Worm (Caenorhabditis elegans) whole organism, L3 larva: ENCODE measurements around the gene Y97E10AR.6.

Experiments used
- R02D3.7 ChIP-seq: fragments of 150-350 bp; optimal IDR thresholded peaks from 2 replicates; lab custom pipeline; 2014; ENCODE audit warnings: missing biosample characterization, missing genetic modification characterization
- ZK546.5 ChIP-seq: sonication (generic microtip); optimal IDR thresholded peaks from 2 replicates; lab custom pipeline; 2017; ENCODE audit warnings: missing biosample characterization, missing genetic modification characterization
- aly-2 ChIP-seq: fragments of 150-350 bp; optimal IDR thresholded peaks from 2 replicates; lab custom pipeline; 2014; ENCODE audit warnings: missing biosample characterization, missing genetic modification characterization
- ceh-16 ChIP-seq: sonication (generic microtip); optimal IDR thresholded peaks from 2 replicates; lab custom pipeline; 2017; ENCODE audit warnings: missing biosample characterization, missing genetic modification characterization
- ceh-28 ChIP-seq: fragments of 150-350 bp; optimal IDR thresholded peaks from 2 replicates; lab custom pipeline; 2014; ENCODE audit warnings: missing biosample characterization, missing genetic modification reagents, missing genetic modification characterization
- ceh-82 ChIP-seq: fragments of 150-350 bp; optimal IDR thresholded peaks from 2 replicates; lab custom pipeline; 2014; ENCODE audit warnings: missing biosample characterization, missing genetic modification characterization
- ceh-9 ChIP-seq: sonication (generic microtip); optimal IDR thresholded peaks from 2 replicates; lab custom pipeline; 2018; ENCODE audit warnings: missing biosample characterization, missing genetic modification characterization
- daf-12 ChIP-seq: fragments of 150-350 bp; optimal IDR thresholded peaks from 2 replicates; lab custom pipeline; 2014; ENCODE audit warnings: missing biosample characterization, missing genetic modification reagents, missing genetic modification characterization
- egl-27 ChIP-seq: sonication (generic microtip); optimal IDR thresholded peaks from 4 replicates; lab custom pipeline; 2017; ENCODE audit warnings: missing biosample characterization, missing genetic modification reagents, missing genetic modification characterization
- egl-5 ChIP-seq: fragments of 150-350 bp; optimal IDR thresholded peaks from 2 replicates; lab custom pipeline; 2017; ENCODE audit warnings: missing biosample characterization, missing genetic modification reagents, missing genetic modification characterization, inconsistent platforms
- elt-1 ChIP-seq: fragments of 150-350 bp; optimal IDR thresholded peaks from 2 replicates; lab custom pipeline; 2014; ENCODE audit warnings: missing biosample characterization, missing genetic modification characterization
- elt-2 ChIP-seq: sonication (generic microtip); optimal IDR thresholded peaks from 2 replicates; lab custom pipeline; 2016; ENCODE audit warnings: missing genetic modification reagents, mild to moderate bottlenecking, missing genetic modification characterization, missing compliant biosample characterization
- eor-1 ChIP-seq, 2 experiments: fragments of 150-350 bp; optimal IDR thresholded peaks; 2 replicates each; lab custom pipeline; 2014 to 2018; ENCODE audit warnings: missing biosample characterization in 2 of 2, missing genetic modification characterization in 2 of 2
- fkh-2 ChIP-seq: fragments of 150-350 bp; optimal IDR thresholded peaks from 2 replicates; lab custom pipeline; 2014; ENCODE audit warnings: missing biosample characterization, missing genetic modification reagents, missing genetic modification characterization
- fos-1 ChIP-seq: fragments of 150-350 bp; optimal IDR thresholded peaks from 2 replicates; lab custom pipeline; 2014; ENCODE audit warnings: missing biosample characterization, missing genetic modification characterization
- hmg-11 ChIP-seq: sonication (generic microtip); optimal IDR thresholded peaks from 2 replicates; lab custom pipeline; 2016; ENCODE audit warnings: missing genetic modification characterization, missing compliant biosample characterization
- lsy-12 ChIP-seq: sonication (generic microtip); optimal IDR thresholded peaks from 2 replicates; lab custom pipeline; 2016; ENCODE audit warnings: mild to moderate bottlenecking, missing genetic modification characterization, missing compliant biosample characterization
- mdl-1 ChIP-seq: fragments of 150-350 bp; optimal IDR thresholded peaks from 2 replicates; lab custom pipeline; 2014; ENCODE audit warnings: missing biosample characterization, missing genetic modification characterization
- mml-1 ChIP-seq: fragments of 150-350 bp; sonication (generic microtip); optimal IDR thresholded peaks from 3 replicates; lab custom pipeline; 2014; ENCODE audit warnings: missing biosample characterization, missing genetic modification characterization
- nhr-11 ChIP-seq: fragments of 150-350 bp; optimal IDR thresholded peaks from 2 replicates; lab custom pipeline; 2014; ENCODE audit warnings: missing biosample characterization, missing genetic modification characterization
- nhr-12 ChIP-seq: fragments of 150-350 bp; optimal IDR thresholded peaks from 2 replicates; lab custom pipeline; 2014; ENCODE audit warnings: missing biosample characterization, missing genetic modification characterization
- nhr-23 ChIP-seq: fragments of 150-350 bp; optimal IDR thresholded peaks from 2 replicates; lab custom pipeline; 2014; ENCODE audit warnings: missing biosample characterization, missing genetic modification reagents, missing genetic modification characterization
- nhr-237 ChIP-seq: fragments of 150-350 bp; optimal IDR thresholded peaks from 2 replicates; lab custom pipeline; 2014; ENCODE audit warnings: missing biosample characterization, missing genetic modification characterization
- nhr-25 ChIP-seq: sonication (generic microtip); optimal IDR thresholded peaks from 2 replicates; lab custom pipeline; 2017; ENCODE audit warnings: missing biosample characterization, missing genetic modification characterization
- nhr-28 ChIP-seq: fragments of 150-350 bp; optimal IDR thresholded peaks from 2 replicates; lab custom pipeline; 2014; ENCODE audit warnings: missing biosample characterization, missing genetic modification characterization
- nhr-77 ChIP-seq: fragments of 150-350 bp; optimal IDR thresholded peaks from 2 replicates; lab custom pipeline; 2014; ENCODE audit warnings: missing biosample characterization, missing genetic modification characterization
- pha-4 ChIP-seq: fragments of 150-350 bp; optimal IDR thresholded peaks from 2 replicates; lab custom pipeline; 2014; ENCODE audit warnings: missing biosample characterization, missing genetic modification reagents, missing genetic modification characterization
- pqm-1 ChIP-seq: fragments of 150-350 bp; optimal IDR thresholded peaks from 2 replicates; lab custom pipeline; 2017; ENCODE audit warnings: missing biosample characterization, missing genetic modification characterization, inconsistent platforms
- sea-2 ChIP-seq: fragments of 150-350 bp; sonication (generic microtip); optimal IDR thresholded peaks from 4 replicates; lab custom pipeline; 2014; ENCODE audit warnings: missing biosample characterization, missing genetic modification reagents, missing genetic modification characterization
- skn-1 ChIP-seq: fragments of 150-350 bp; optimal IDR thresholded peaks from 2 replicates; lab custom pipeline; 2014; ENCODE audit warnings: missing biosample characterization, missing genetic modification characterization
- snpc-4 ChIP-seq: fragments of 150-350 bp; optimal IDR thresholded peaks from 2 replicates; lab custom pipeline; 2014; ENCODE audit warnings: missing biosample characterization, missing genetic modification characterization
- tbx-2 ChIP-seq: sonication (generic microtip); optimal IDR thresholded peaks from 2 replicates; lab custom pipeline; 2016; ENCODE audit warnings: mild to moderate bottlenecking, missing genetic modification characterization, missing compliant biosample characterization
- unc-39 ChIP-seq: sonication (generic microtip); optimal IDR thresholded peaks from 4 replicates; lab custom pipeline; 2017; ENCODE audit warnings: missing biosample characterization, missing genetic modification characterization
- unc-62 ChIP-seq: fragments of 150-350 bp; sonication (generic microtip); optimal IDR thresholded peaks from 4 replicates; lab custom pipeline; 2014; ENCODE audit warnings: missing biosample characterization, missing genetic modification reagents, missing genetic modification characterization
- zag-1 ChIP-seq: fragments of 150-350 bp; optimal IDR thresholded peaks from 2 replicates; lab custom pipeline; 2014; ENCODE audit warnings: missing biosample characterization, missing genetic modification characterization
- ztf-11 ChIP-seq: fragments of 150-350 bp; optimal IDR thresholded peaks from 2 replicates; lab custom pipeline; 2014; ENCODE audit warnings: missing biosample characterization, missing genetic modification characterization
- ztf-4 ChIP-seq: fragments of 150-350 bp; optimal IDR thresholded peaks from 2 replicates; lab custom pipeline; 2014; ENCODE audit warnings: missing biosample characterization, missing genetic modification characterization

Y97E10AR.6 gene

DNA sequence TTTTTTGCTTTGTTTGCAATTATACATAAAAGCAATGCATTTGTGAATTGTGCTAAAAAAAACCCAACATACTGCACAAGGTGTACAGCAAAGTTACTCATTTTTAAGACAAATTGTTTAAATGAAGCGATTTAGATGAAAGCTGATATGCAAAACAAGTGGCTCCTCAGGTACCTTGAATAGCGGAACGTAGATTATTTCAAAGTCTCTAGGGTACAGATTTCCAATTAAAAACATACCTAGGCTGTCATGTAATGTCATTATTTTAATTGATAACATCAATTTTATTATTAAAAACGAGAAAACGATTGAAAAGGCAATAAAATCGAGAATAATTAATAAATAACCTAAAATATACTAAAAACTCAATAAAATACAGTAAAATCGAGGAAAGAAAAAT is 48.3 kb upstream of the Y97E10AR.6 start, which contains the start of gene str-139:
Gene str-139 (minus strand): TSS at position 101 of the 400 bp plus-strand sequence.
- TF ChIP-seq elt-2 (tag; lab: Kevin White, UChicago), result no peak
- no peak for TF ChIP-seq nhr-237 (tag; lab: Kevin White, UChicago)
- TF ChIP-seq ztf-4 (tag; lab: Kevin White, UChicago), result no peak
- TF ChIP-seq unc-39 (tag; lab: Kevin White, UChicago), result no peak
- TF ChIP-seq nhr-77 (tag; lab: Kevin White, UChicago), result no peak
- no peak for TF ChIP-seq ceh-28
- TF ChIP-seq ztf-11, result no peak
- TF ChIP-seq aly-2 (tag; lab: Kevin White, UChicago), result no peak
- TF ChIP-seq zag-1 (tag; lab: Kevin White, UChicago), result no peak
- no peak for TF ChIP-seq nhr-12
- no peak for TF ChIP-seq nhr-28
- no peak for TF ChIP-seq ZK546.5
- TF ChIP-seq nhr-11, result no peak
- TF ChIP-seq ceh-82 (tag; lab: Kevin White, UChicago), result no peak
- TF ChIP-seq fkh-2 (tag; lab: Kevin White, UChicago), result no peak
- TF ChIP-seq pha-4 (tag; lab: Kevin White, UChicago), result no peak
- TF ChIP-seq mdl-1, result no peak

DNA sequence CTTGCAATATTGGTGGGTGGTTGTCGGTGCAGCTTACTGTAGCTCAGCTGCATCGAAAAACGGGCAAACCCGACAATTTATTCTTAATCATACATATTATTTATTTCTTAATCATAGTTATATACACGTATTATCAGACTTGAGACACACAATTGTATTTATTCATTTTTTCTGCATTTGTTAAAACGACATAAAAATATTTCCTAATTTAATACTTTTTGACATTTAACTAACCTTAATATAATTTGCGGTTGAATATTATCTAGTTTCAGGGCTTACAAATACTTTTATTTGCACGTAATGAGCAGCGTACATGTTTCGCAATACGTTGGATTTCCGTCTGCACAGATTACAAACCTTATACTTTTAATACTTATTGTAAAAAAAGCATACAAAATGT is 44.6 kb upstream of the Y97E10AR.6 start, which contains the start of gene str-138:
Gene str-138 (plus strand): TSS at position 301 of the 400 bp plus-strand sequence.
- TF ChIP-seq elt-1 (tag; lab: Kevin White, UChicago), result no peak
- no peak for TF ChIP-seq ceh-28
- no peak for TF ChIP-seq elt-2 (tag; lab: Kevin White, UChicago)
- no peak for TF ChIP-seq hmg-11 (tag; lab: Kevin White, UChicago)
- no peak for TF ChIP-seq nhr-25
- TF ChIP-seq R02D3.7 (tag; lab: Kevin White, UChicago), result no peak
- TF ChIP-seq skn-1 (tag; lab: Kevin White, UChicago), result no peak
- TF ChIP-seq nhr-23 (tag; lab: Kevin White, UChicago), result no peak

DNA sequence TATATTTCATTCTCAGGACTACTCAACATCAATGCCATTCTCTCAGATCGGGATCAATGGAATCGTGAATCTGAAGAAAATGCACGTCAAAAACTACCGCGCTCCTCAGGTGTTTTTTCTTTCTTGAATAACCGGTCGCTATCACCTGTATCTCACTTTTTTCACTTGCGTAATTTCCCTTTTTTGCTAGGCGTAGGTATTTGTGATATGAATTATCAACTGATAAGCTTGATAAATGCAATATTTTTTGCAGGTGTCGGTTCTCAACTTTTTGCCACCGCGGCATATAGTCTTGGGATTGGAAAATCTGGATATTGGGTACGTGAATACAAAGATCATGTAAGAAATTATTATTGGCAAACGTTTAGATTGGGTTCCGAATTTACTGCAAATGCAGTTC is 41.4 kb upstream of the Y97E10AR.6 start:
- TF ChIP-seq mml-1 (tag; lab: Kevin White, UChicago) (no peak), snpc-4 (tag; lab: Kevin White, UChicago) (no peak)

DNA sequence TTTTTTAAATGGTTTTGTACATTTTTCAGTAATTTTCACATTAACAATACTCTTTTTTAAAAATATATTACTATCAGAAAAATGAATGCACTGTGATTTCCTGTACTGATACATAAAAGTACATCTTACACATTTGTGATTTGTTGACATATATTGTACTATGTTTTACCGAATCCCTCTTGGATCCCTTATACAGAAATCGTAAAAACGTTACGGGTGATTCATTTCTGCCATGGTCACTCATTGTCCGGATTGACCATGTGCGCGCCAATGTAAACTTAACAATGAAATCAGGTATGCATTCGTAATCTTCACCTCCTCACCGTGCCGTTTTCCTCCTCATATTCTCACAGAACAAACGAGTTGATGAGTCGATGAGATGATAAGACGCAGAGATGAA is 40.4 kb upstream of the Y97E10AR.6 start, which contains the start of gene ZC513.2:
Gene ZC513.2 (plus strand): TSS at position 301 of the 400 bp plus-strand sequence.
- TF ChIP-seq elt-2 (tag; lab: Kevin White, UChicago), result no peak
- TF ChIP-seq nhr-77 (tag; lab: Kevin White, UChicago), result no peak
- TF ChIP-seq ceh-16 (tag; lab: Kevin White, UChicago), result no peak
- no peak for TF ChIP-seq eor-1 (tag; optimal IDR thresholded peaks at IDR 0.05; lab: Kevin White, UChicago)
- no peak for TF ChIP-seq hmg-11 (tag; lab: Kevin White, UChicago)
- TF ChIP-seq aly-2 (tag; lab: Kevin White, UChicago), result no peak
- no peak for TF ChIP-seq ztf-11
- TF ChIP-seq ceh-9 (tag; lab: Kevin White, UChicago), result no peak
- no peak for TF ChIP-seq fos-1 (tag; lab: Kevin White, UChicago)
- TF ChIP-seq zag-1 (tag; lab: Kevin White, UChicago), result no peak
- no peak for TF ChIP-seq nhr-23 (tag; lab: Kevin White, UChicago)
- no peak for TF ChIP-seq snpc-4 (tag; lab: Kevin White, UChicago)
- TF ChIP-seq mml-1 (tag; lab: Kevin White, UChicago), result no peak
- no peak for TF ChIP-seq ceh-82 (tag; lab: Kevin White, UChicago)
- no peak for TF ChIP-seq nhr-237 (tag; lab: Kevin White, UChicago)
- no peak for TF ChIP-seq lsy-12 (tag; lab: Kevin White, UChicago)
- TF ChIP-seq egl-27 (tag; lab: Kevin White, UChicago), result no peak
- no peak for TF ChIP-seq ceh-28

DNA sequence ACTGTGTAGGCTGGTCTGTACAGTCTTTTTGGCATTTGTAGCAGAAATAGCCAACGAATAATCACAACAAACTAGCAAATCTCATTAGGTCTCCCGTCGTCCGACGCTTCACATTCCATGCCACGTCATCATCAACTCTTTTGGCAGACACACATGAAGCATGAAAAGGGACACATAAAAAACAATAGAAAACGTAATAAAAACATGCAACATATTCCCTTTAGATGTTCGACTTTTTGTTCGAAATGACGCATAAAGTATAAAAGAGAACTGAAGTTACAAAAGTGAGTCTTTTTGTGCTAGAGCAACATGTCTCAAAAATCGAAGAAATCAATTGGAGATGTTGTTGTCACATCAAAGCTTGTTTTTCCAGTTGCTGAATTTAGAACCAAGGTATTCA is 38.1 kb upstream of the Y97E10AR.6 start, which contains the start of gene sth-1:
Gene sth-1 (plus strand): TSS at position 301 of the 400 bp plus-strand sequence.
- TF ChIP-seq hmg-11 (tag; lab: Kevin White, UChicago), result no peak
- TF ChIP-seq elt-1 (tag; lab: Kevin White, UChicago), result no peak
- TF ChIP-seq egl-27 (tag; lab: Kevin White, UChicago), result no peak
- TF ChIP-seq nhr-28, result no peak
- TF ChIP-seq pha-4 (tag; lab: Kevin White, UChicago), result no peak
- TF ChIP-seq skn-1 (tag; lab: Kevin White, UChicago), result no peak
- no peak for TF ChIP-seq fkh-2 (tag; lab: Kevin White, UChicago)
- TF ChIP-seq ztf-11, result no peak
- TF ChIP-seq, all 47 proteins: peak for 0

DNA sequence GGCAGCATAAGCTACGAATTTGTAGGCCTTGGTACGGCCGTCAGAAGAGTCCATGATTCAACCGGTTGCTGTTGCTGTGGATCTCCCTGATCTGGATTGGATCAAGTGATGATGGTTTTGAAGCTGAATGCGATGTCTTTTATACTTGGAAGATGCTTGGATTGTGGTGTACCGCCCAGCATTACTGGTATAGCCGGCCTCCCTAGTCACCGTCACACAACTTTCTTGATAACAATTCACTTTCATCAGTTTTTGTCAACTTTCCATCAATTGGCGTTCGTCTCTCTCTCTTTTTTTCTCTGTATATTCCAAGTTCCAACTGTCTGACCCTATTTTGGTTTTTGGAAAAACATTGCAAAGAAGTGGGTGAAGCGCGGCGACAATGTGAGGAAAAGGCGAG is 37.1 kb upstream of the Y97E10AR.6 start, which contains the start of gene col-43:
Gene col-43 (minus strand): TSS at position 101 of the 400 bp plus-strand sequence.
- TF ChIP-seq unc-62 (GFP tag; lab: Kevin White, UChicago) (no peak), snpc-4 (tag; lab: Kevin White, UChicago) (no peak), hmg-11 (tag; lab: Kevin White, UChicago) (no peak), nhr-28 (no peak), elt-2 (tag; lab: Kevin White, UChicago) (no peak), fkh-2 (tag; lab: Kevin White, UChicago) (no peak), nhr-11 (no peak), ceh-9 (tag; lab: Kevin White, UChicago) (no peak), egl-5 (tag; lab: Kevin White, UChicago) (no peak), sea-2 (GFP tag; lab: Kevin White, UChicago) (no peak), skn-1 (tag; lab: Kevin White, UChicago) (no peak), aly-2 (tag; lab: Kevin White, UChicago) (no peak), eor-1 (tag; optimal IDR thresholded peaks at IDR 0.05; lab: Kevin White, UChicago) (no peak), pqm-1 (tag; lab: Kevin White, UChicago) (no peak), ZK546.5 (no peak), R02D3.7 (tag; lab: Kevin White, UChicago) (no peak), tbx-2 (tag; lab: Kevin White, UChicago) (no peak), daf-12 (tag; lab: Kevin White, UChicago) (no peak)
